Worm (Caenorhabditis elegans) whole organism, L3 larva: ENCODE data around the gene nhr-131.

Source experiments
- ZK546.5 ChIP-seq: sonication (generic microtip); optimal IDR thresholded peaks from 2 replicates; lab custom pipeline; 2017; ENCODE audit warnings: missing biosample characterization, missing genetic modification characterization
- aly-2 ChIP-seq: fragments of 150-350 bp; optimal IDR thresholded peaks from 2 replicates; lab custom pipeline; 2014; ENCODE audit warnings: missing biosample characterization, missing genetic modification characterization
- ama-1 ChIP-seq: fragments of 150-350 bp; optimal IDR thresholded peaks from 2 replicates; lab custom pipeline; 2018
- ceh-16 ChIP-seq: sonication (generic microtip); optimal IDR thresholded peaks from 2 replicates; lab custom pipeline; 2017; ENCODE audit warnings: missing biosample characterization, missing genetic modification characterization
- ceh-28 ChIP-seq: fragments of 150-350 bp; optimal IDR thresholded peaks from 2 replicates; lab custom pipeline; 2014; ENCODE audit warnings: missing biosample characterization, missing genetic modification reagents, missing genetic modification characterization
- daf-12 ChIP-seq: fragments of 150-350 bp; optimal IDR thresholded peaks from 2 replicates; lab custom pipeline; 2014; ENCODE audit warnings: missing biosample characterization, missing genetic modification reagents, missing genetic modification characterization
- egl-5 ChIP-seq: fragments of 150-350 bp; optimal IDR thresholded peaks from 2 replicates; lab custom pipeline; 2017; ENCODE audit warnings: missing biosample characterization, missing genetic modification reagents, missing genetic modification characterization, inconsistent platforms
- elt-1 ChIP-seq: fragments of 150-350 bp; optimal IDR thresholded peaks from 2 replicates; lab custom pipeline; 2014; ENCODE audit warnings: missing biosample characterization, missing genetic modification characterization
- elt-2 ChIP-seq: sonication (generic microtip); optimal IDR thresholded peaks from 2 replicates; lab custom pipeline; 2016; ENCODE audit warnings: missing genetic modification reagents, mild to moderate bottlenecking, missing genetic modification characterization, missing compliant biosample characterization
- elt-3 ChIP-seq, 3 experiments: fragments of 150-350 bp in 1 of 3; sonication (generic microtip) in 2 of 3; optimal IDR thresholded peaks; 2 replicates in 2 of 3; 4 replicates in 1 of 3; lab custom pipeline; 2014 to 2017; ENCODE audit warnings: missing biosample characterization in 3 of 3, missing genetic modification characterization in 3 of 3
- eor-1 ChIP-seq, 2 experiments: fragments of 150-350 bp; optimal IDR thresholded peaks; 2 replicates each; lab custom pipeline; 2014 to 2018; ENCODE audit warnings: missing biosample characterization in 2 of 2, missing genetic modification characterization in 2 of 2
- fkh-10 ChIP-seq: sonication (generic microtip); optimal IDR thresholded peaks from 2 replicates; lab custom pipeline; 2017; ENCODE audit warnings: missing biosample characterization, missing genetic modification reagents, missing genetic modification characterization
- fos-1 ChIP-seq: fragments of 150-350 bp; optimal IDR thresholded peaks from 2 replicates; lab custom pipeline; 2014; ENCODE audit warnings: missing biosample characterization, missing genetic modification characterization
- hmg-11 ChIP-seq: sonication (generic microtip); optimal IDR thresholded peaks from 2 replicates; lab custom pipeline; 2016; ENCODE audit warnings: missing genetic modification characterization, missing compliant biosample characterization
- nfya-1 ChIP-seq: sonication (generic microtip); optimal IDR thresholded peaks from 2 replicates; lab custom pipeline; 2017; ENCODE audit warnings: missing genetic modification characterization, mild to moderate bottlenecking, missing compliant biosample characterization, antibody characterized with exemption, moderate library complexity; ENCODE audit not compliant: insufficient read depth
- nhr-11 ChIP-seq: fragments of 150-350 bp; optimal IDR thresholded peaks from 2 replicates; lab custom pipeline; 2014; ENCODE audit warnings: missing biosample characterization, missing genetic modification characterization
- nhr-23 ChIP-seq: fragments of 150-350 bp; optimal IDR thresholded peaks from 2 replicates; lab custom pipeline; 2014; ENCODE audit warnings: missing biosample characterization, missing genetic modification reagents, missing genetic modification characterization
- nhr-25 ChIP-seq: sonication (generic microtip); optimal IDR thresholded peaks from 2 replicates; lab custom pipeline; 2017; ENCODE audit warnings: missing biosample characterization, missing genetic modification characterization
- nhr-43 ChIP-seq: sonication (generic microtip); optimal IDR thresholded peaks from 2 replicates; lab custom pipeline; 2016; ENCODE audit warnings: mild to moderate bottlenecking, missing genetic modification characterization, missing compliant biosample characterization; ENCODE audit not compliant: poor library complexity, severe bottlenecking
- nhr-76 ChIP-seq: fragments of 150-350 bp; sonication (generic microtip); optimal IDR thresholded peaks from 5 replicates; lab custom pipeline; 2014; ENCODE audit warnings: missing biosample characterization, missing genetic modification characterization
- pha-4 ChIP-seq: fragments of 150-350 bp; optimal IDR thresholded peaks from 2 replicates; lab custom pipeline; 2014; ENCODE audit warnings: missing biosample characterization, missing genetic modification reagents, missing genetic modification characterization
- pqm-1 ChIP-seq: fragments of 150-350 bp; optimal IDR thresholded peaks from 2 replicates; lab custom pipeline; 2017; ENCODE audit warnings: missing biosample characterization, missing genetic modification characterization, inconsistent platforms
- sea-2 ChIP-seq: fragments of 150-350 bp; sonication (generic microtip); optimal IDR thresholded peaks from 4 replicates; lab custom pipeline; 2014; ENCODE audit warnings: missing biosample characterization, missing genetic modification reagents, missing genetic modification characterization
- skn-1 ChIP-seq: fragments of 150-350 bp; optimal IDR thresholded peaks from 2 replicates; lab custom pipeline; 2014; ENCODE audit warnings: missing biosample characterization, missing genetic modification characterization
- unc-62 ChIP-seq: fragments of 150-350 bp; sonication (generic microtip); optimal IDR thresholded peaks from 4 replicates; lab custom pipeline; 2014; ENCODE audit warnings: missing biosample characterization, missing genetic modification reagents, missing genetic modification characterization
- zag-1 ChIP-seq: fragments of 150-350 bp; optimal IDR thresholded peaks from 2 replicates; lab custom pipeline; 2014; ENCODE audit warnings: missing biosample characterization, missing genetic modification characterization

The nhr-131 gene

DNA sequence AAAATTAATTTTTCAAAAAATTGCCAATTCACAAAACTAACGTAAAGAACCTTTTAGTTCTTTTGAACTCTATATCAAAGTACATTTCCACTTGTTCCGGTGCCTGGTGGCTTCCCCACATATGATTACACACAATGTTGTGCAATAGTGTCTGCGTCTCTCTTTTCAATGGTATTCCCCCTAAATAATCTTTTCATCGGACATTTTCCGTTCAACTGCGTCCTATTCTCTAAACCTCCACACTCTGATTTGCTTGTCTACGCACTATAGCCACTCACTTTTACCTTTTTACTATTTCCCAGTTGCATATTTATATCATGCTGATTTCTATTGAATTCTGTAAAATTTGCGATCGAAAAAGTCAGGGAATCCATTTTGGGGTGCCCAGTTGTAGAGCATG, 37.9 kb downstream of the nhr-131 start, which contains the start of gene nhr-58 (continued):
- TF ChIP-seq zag-1 (no peak), nhr-23 (tag; lab: Kevin White, UChicago) (peak; percentile 68), aly-2 (no peak)

DNA sequence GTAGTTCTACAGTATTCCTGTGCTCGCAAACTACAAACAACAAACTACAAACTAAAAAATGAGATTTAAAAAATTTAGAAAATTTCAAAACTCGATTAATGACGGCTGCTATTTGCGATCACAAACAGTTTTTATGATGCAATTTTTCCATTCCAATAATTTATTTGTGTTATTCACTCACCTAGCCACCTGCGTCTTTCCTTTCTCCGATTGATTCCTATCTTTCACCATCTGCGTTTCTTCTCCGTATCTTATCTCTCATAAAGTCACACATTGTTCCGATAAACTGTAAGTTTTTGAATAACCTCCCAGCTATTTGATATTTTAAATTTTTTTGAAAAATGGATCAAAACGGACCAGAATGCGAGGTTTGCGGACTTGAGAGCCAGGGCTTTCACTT, 40.0 kb downstream of the nhr-131 start, which contains the start of gene nhr-132:
nhr-132 (plus strand) TSS at position 271 of the 400 bp plus-strand sequence.
- TF ChIP-seq ceh-28 (tag; lab: Kevin White, UChicago) (peak; percentile 53), eor-1 (tag; optimal IDR thresholded peaks at IDR 0.05; lab: Kevin White, UChicago) (no peak), nhr-23 (tag; lab: Kevin White, UChicago) (peak; percentile 27), pqm-1 (peak; percentile 73), hmg-11 (peak; percentile 18), elt-3 (tag; optimal IDR thresholded peaks at IDR 0.05; lab: Kevin White, UChicago) (peak in 1 of 3 experiments; percentile 58), nhr-25 (peak; percentile 28), unc-62 (GFP tag; lab: Kevin White, UChicago) (no peak), egl-5 (tag; lab: Kevin White, UChicago) (peak; percentile 14), elt-2 (tag; lab: Kevin White, UChicago) (peak; percentile 60)

DNA sequence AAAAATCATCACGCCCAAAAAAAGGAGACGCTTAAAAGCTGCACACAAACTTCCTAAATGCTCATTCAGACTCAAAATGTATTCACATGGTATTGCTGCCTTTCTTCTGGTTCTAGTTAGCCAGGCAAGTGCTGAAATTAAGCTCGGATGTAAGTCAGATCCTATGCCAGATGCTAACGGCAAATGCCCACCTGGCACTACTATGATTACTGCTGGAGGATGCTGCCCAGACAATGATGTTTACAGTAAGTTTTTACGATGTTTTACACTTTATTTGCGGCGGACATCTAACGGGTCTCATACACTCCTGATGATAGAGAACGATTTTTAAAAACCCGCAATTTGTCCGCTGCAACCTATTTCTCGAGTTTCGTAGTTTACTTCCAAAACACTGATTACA, 42.4 kb downstream of the nhr-131 start, which contains the start of gene C14C6.5:
C14C6.5 (plus strand) TSS at position 58 of the 400 bp plus-strand sequence.
- TF ChIP-seq fos-1 (tag; lab: Kevin White, UChicago) (no peak), unc-62 (GFP tag; lab: Kevin White, UChicago) (no peak), nhr-11 (tag; lab: Kevin White, UChicago) (no peak), pha-4 (no peak), nfya-1 (tag; lab: Kevin White, UChicago) (no peak), nhr-43 (no peak), nhr-23 (tag; lab: Kevin White, UChicago) (no peak), pqm-1 (no peak), ceh-16 (tag; lab: Kevin White, UChicago) (no peak), fkh-10 (no peak)
- TF ChIP-seq, all 47 proteins: peak for 0

DNA sequence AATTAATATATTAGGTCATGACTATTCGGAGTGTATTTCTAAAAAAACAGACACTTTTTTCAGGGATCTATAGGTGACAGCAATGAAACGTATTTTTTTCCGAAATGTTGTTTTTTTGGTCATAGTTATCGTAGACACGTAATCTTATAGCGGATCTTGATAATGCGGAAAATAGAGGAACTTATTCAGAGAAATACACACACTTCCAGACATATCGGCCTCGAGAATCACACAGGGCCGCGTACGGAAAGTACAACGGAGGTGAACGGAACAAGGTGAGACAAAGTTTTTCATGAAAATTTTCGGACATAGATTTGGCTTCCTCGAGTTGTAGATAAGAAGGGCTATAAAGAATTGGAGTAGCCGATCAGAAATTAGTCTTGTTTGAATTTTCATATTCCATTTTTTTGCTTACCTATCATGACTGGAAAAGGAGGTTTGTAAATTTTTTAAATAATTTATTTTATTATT, 44.9 kb downstream of the nhr-131 start, which contains the start of gene nhr-155:
nhr-155 (plus strand) TSS at position 421 of the 471 bp plus-strand sequence.
- peak; percentile 95 for TF ChIP-seq elt-1 (tag; lab: Kevin White, UChicago)
- TF ChIP-seq elt-2 (tag; lab: Kevin White, UChicago), result no peak
- TF ChIP-seq nhr-43, result peak; percentile 67
- peak; percentile 87 for TF ChIP-seq nhr-23 (tag; lab: Kevin White, UChicago)
- TF ChIP-seq nhr-25, result peak; percentile 32

DNA sequence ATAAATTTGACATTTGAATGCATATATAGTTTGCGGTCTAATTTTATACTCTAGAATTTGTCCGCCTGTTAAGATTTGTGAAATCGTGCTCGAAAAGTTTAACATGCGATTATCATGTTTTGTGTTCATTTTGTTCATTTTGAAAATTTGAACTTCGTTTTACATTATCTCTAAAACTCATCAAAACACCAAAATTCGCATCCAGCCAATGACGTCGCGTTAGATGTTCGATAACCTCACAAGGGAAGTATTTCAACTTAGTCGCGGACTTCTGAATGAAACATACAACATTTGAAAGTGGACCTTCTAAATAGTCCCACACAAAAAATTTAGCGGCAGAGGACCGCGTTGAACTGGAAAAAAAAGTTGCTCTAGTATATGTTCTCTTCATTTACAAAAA, 47.3 kb downstream of the nhr-131 start:
- TF ChIP-seq elt-1 (tag; lab: Kevin White, UChicago), result peak; percentile 68
- TF ChIP-seq nfya-1 (tag; lab: Kevin White, UChicago), result no peak
- TF ChIP-seq skn-1, result no peak
- no peak for TF ChIP-seq ZK546.5
- no peak for TF ChIP-seq sea-2 (GFP tag; lab: Kevin White, UChicago)
- no peak for TF ChIP-seq nhr-76 (tag; lab: Kevin White, UChicago)
- no peak for TF ChIP-seq nhr-11 (tag; lab: Kevin White, UChicago)
- no peak for TF ChIP-seq ceh-28 (tag; lab: Kevin White, UChicago)
- no peak for TF ChIP-seq ama-1 (lab: Kevin White, UChicago)

DNA sequence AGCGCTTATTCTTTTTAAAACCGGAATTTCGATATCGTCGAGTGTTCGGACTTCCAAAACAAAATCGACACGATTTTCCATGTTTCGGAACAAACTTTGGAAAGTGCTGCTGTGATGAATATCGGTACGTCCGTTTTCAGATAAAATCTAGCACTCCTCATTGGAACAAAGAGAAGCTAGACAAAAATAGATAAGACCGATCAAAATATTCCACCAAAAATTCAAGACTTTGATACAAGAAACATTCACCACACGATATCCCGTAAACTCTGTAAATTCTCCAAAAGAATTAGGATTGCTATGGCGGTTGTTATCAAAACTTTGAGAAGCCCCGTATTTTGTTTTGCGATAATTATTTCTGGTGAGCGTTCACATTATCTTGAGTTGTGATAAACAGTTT, 49.0 kb downstream of the nhr-131 start, which contains the start of gene C14C6.3:
C14C6.3 (plus strand) TSS at position 301 of the 400 bp plus-strand sequence.
- TF ChIP-seq elt-1 (tag; lab: Kevin White, UChicago), result peak; percentile 64
- no peak for TF ChIP-seq daf-12 (tag; lab: Kevin White, UChicago)
